Worm (Caenorhabditis elegans) whole organism, L1 larva: ENCODE measurements around the gene hal-3.

Source experiments
- C04F5.9 ChIP-seq: sonication (generic microtip); optimal IDR thresholded peaks from 2 replicates; lab custom pipeline; 2016; ENCODE audit warnings: missing genetic modification characterization, missing compliant biosample characterization
- C16A3.4 ChIP-seq: fragments of 150-350 bp; optimal IDR thresholded peaks from 2 replicates; lab custom pipeline; 2014; ENCODE audit warnings: missing biosample characterization, missing genetic modification characterization
- C34B4.2 ChIP-seq: sonication (generic microtip); optimal IDR thresholded peaks from 2 replicates; lab custom pipeline; 2017; ENCODE audit warnings: mild to moderate bottlenecking, missing genetic modification characterization, missing compliant biosample characterization
- alr-1 ChIP-seq: fragments of 200-800 bp; sonication (Bioruptor generic); optimal IDR thresholded peaks from 2 replicates; lab custom pipeline; 2018; ENCODE audit warnings: borderline replicate concordance, mild to moderate bottlenecking, missing genetic modification characterization, missing compliant biosample characterization
- aly-2 ChIP-seq: fragments of 150-350 bp; optimal IDR thresholded peaks from 2 replicates; lab custom pipeline; 2014; ENCODE audit warnings: missing biosample characterization, missing genetic modification characterization
- blmp-1 ChIP-seq: fragments of 150-350 bp; optimal IDR thresholded peaks from 2 replicates; lab custom pipeline; 2014; ENCODE audit warnings: missing biosample characterization, missing genetic modification characterization
- ceh-63 ChIP-seq: fragments of 200-800 bp; sonication (Bioruptor generic); optimal IDR thresholded peaks from 2 replicates; lab custom pipeline; 2018; ENCODE audit warnings: mild to moderate bottlenecking, missing genetic modification characterization, missing compliant biosample characterization
- ceh-82 ChIP-seq, 3 experiments: fragments of 150-350 bp in 1 of 3; sonication (generic microtip) in 2 of 3; optimal IDR thresholded peaks; 2 replicates each; lab custom pipeline; 2014 to 2017; ENCODE audit warnings: missing biosample characterization in 3 of 3, missing genetic modification characterization in 3 of 3
- ces-1 ChIP-seq: fragments of 150-350 bp; optimal IDR thresholded peaks from 2 replicates; lab custom pipeline; 2014; ENCODE audit warnings: missing biosample characterization, missing genetic modification reagents, missing genetic modification characterization
- dsc-1 ChIP-seq: sonication (generic microtip); optimal IDR thresholded peaks from 2 replicates; lab custom pipeline; 2016; ENCODE audit warnings: mild to moderate bottlenecking, missing genetic modification characterization, missing compliant biosample characterization
- efl-1 ChIP-seq, 4 experiments: fragments of 150-350 bp; optimal IDR thresholded peaks in 3 of 4; peaks in 1 of 4; 1 replicate in 1 of 4; 2 replicates in 3 of 4; lab custom pipeline; 2014; ENCODE audit warnings: missing biosample characterization in 2 of 4, missing genetic modification characterization in 2 of 4, missing genetic modification reagents in 2 of 4
- efl-3 ChIP-seq: fragments of 200-800 bp; sonication (Bioruptor generic); optimal IDR thresholded peaks from 2 replicates; lab custom pipeline; 2018; ENCODE audit warnings: mild to moderate bottlenecking, missing genetic modification characterization, missing compliant biosample characterization
- egl-13 ChIP-seq: sonication (generic microtip); optimal IDR thresholded peaks from 2 replicates; lab custom pipeline; 2016; ENCODE audit warnings: missing genotype, missing genetic modification reagents, missing genetic modification characterization, missing compliant biosample characterization
- elt-2 ChIP-seq: sonication (generic microtip); optimal IDR thresholded peaks from 2 replicates; lab custom pipeline; 2016; ENCODE audit warnings: missing genetic modification characterization, mild to moderate bottlenecking, inconsistent platforms, missing compliant biosample characterization, missing genetic modification reagents
- elt-3 ChIP-seq, 6 experiments: fragments of 150-350 bp in 1 of 6; sonication (generic microtip); optimal IDR thresholded peaks; 2 replicates each; lab custom pipeline; 2017 to 2018; ENCODE audit warnings: missing biosample characterization in 6 of 6, missing genetic modification characterization in 6 of 6, inconsistent platforms in 1 of 6
- ets-5 ChIP-seq: fragments of 200-800 bp; sonication (Bioruptor generic); IDR thresholded peaks from 2 replicates; pipeline ENCODE4 v1.3.6; 2022; ENCODE audit warnings: missing genetic modification characterization, missing compliant biosample characterization
- fkh-10 ChIP-seq: sonication (generic microtip); optimal IDR thresholded peaks from 2 replicates; lab custom pipeline; 2017; ENCODE audit warnings: missing biosample characterization, missing genetic modification reagents, missing genetic modification characterization
- fkh-4 ChIP-seq: sonication (generic microtip); optimal IDR thresholded peaks from 2 replicates; lab custom pipeline; 2016; ENCODE audit warnings: missing compliant biosample characterization, missing genetic modification characterization, borderline replicate concordance
- grh-1 ChIP-seq: fragments of 200-800 bp; sonication (Bioruptor generic); IDR thresholded peaks from 2 replicates; pipeline ENCODE4 v1.3.6; 2022; ENCODE audit warnings: missing genetic modification reagents, missing genetic modification characterization, missing compliant biosample characterization
- hlh-17 ChIP-seq: fragments of 200-800 bp; sonication (Bioruptor generic); optimal IDR thresholded peaks from 2 replicates; lab custom pipeline; 2018; ENCODE audit warnings: missing genetic modification characterization, mild to moderate bottlenecking, missing compliant biosample characterization, moderate library complexity, borderline replicate concordance
- hpl-2 ChIP-seq: fragments of 150-350 bp; optimal IDR thresholded peaks from 2 replicates; lab custom pipeline; 2014; ENCODE audit warnings: missing biosample characterization, missing genetic modification reagents, missing genetic modification characterization
- irx-1 ChIP-seq: sonication (generic microtip); optimal IDR thresholded peaks from 2 replicates; lab custom pipeline; 2016; ENCODE audit warnings: missing genetic modification characterization, missing compliant biosample characterization
- isw-1 ChIP-seq: fragments of 200-800 bp; sonication (Bioruptor generic); IDR thresholded peaks from 2 replicates; pipeline ENCODE4 v1.3.6; 2022; ENCODE audit warnings: missing genetic modification characterization, missing compliant biosample characterization
- jun-1 ChIP-seq: fragments of 150-350 bp; optimal IDR thresholded peaks from 2 replicates; lab custom pipeline; 2014; ENCODE audit warnings: missing biosample characterization, missing genetic modification reagents, missing genetic modification characterization
- lin-13 ChIP-seq: fragments of 150-350 bp; optimal IDR thresholded peaks from 2 replicates; lab custom pipeline; 2014; ENCODE audit warnings: missing biosample characterization, missing genetic modification reagents, missing genetic modification characterization
- lin-14 ChIP-seq: fragments of 200-800 bp; sonication (Bioruptor generic); optimal IDR thresholded peaks from 2 replicates; lab custom pipeline; 2018; ENCODE audit warnings: mild to moderate bottlenecking, missing genetic modification characterization, moderate library complexity, missing compliant biosample characterization
- lin-15B ChIP-seq: fragments of 150-350 bp; sonication (generic microtip); optimal IDR thresholded peaks from 3 replicates; lab custom pipeline; 2014; ENCODE audit warnings: missing biosample characterization, missing genetic modification characterization
- lin-39 ChIP-seq: fragments of 150-350 bp; optimal IDR thresholded peaks from 2 replicates; lab custom pipeline; 2014; ENCODE audit warnings: missing biosample characterization, missing genetic modification reagents, missing genetic modification characterization
- lir-3 ChIP-seq: sonication (generic microtip); optimal IDR thresholded peaks from 2 replicates; lab custom pipeline; 2016; ENCODE audit warnings: mild to moderate bottlenecking, missing genetic modification characterization, moderate library complexity, missing compliant biosample characterization; ENCODE audit not compliant: poor library complexity
- lsy-2 ChIP-seq, 2 experiments: fragments of 150-350 bp; optimal IDR thresholded peaks; 2 replicates each; lab custom pipeline; 2014; ENCODE audit warnings: missing biosample characterization in 2 of 2, missing genetic modification characterization in 2 of 2
- mab-9 ChIP-seq: fragments of 200-800 bp; sonication (Bioruptor generic); IDR thresholded peaks from 2 replicates; pipeline ENCODE4 v1.3.6; 2022; ENCODE audit warnings: missing genetic modification reagents, missing genetic modification characterization, missing compliant biosample characterization
- mep-1 ChIP-seq: fragments of 150-350 bp; optimal IDR thresholded peaks from 2 replicates; lab custom pipeline; 2014; ENCODE audit warnings: missing biosample characterization, missing genetic modification characterization
- nhr-12 ChIP-seq: sonication (generic microtip); optimal IDR thresholded peaks from 2 replicates; lab custom pipeline; 2017; ENCODE audit warnings: missing biosample characterization, missing genetic modification characterization
- nhr-19 ChIP-seq: fragments of 200-800 bp; sonication (Bioruptor generic); conservative IDR thresholded peaks from 2 replicates; pipeline ENCODE4 v1.3.6; 2022; ENCODE audit warnings: missing genetic modification characterization, missing compliant biosample characterization
- nhr-76 ChIP-seq: sonication (generic microtip); optimal IDR thresholded peaks from 2 replicates; lab custom pipeline; 2017; ENCODE audit warnings: missing biosample characterization, missing genetic modification characterization
- nhr-77 ChIP-seq: fragments of 150-350 bp; optimal IDR thresholded peaks from 2 replicates; lab custom pipeline; 2014; ENCODE audit warnings: missing biosample characterization, missing genetic modification characterization
- nhr-90 ChIP-seq: sonication (generic microtip); optimal IDR thresholded peaks from 2 replicates; lab custom pipeline; 2016; ENCODE audit warnings: mild to moderate bottlenecking, missing genetic modification characterization, missing compliant biosample characterization; ENCODE audit not compliant: poor library complexity
- pax-3 ChIP-seq: fragments of 200-800 bp; sonication (Bioruptor generic); optimal IDR thresholded peaks from 2 replicates; lab custom pipeline; 2018; ENCODE audit warnings: mild to moderate bottlenecking, missing genetic modification characterization, moderate library complexity, missing compliant biosample characterization
- pqm-1 ChIP-seq: sonication (generic microtip); optimal IDR thresholded peaks from 3 replicates; lab custom pipeline; 2017; ENCODE audit warnings: missing biosample characterization, missing genetic modification characterization
- rnt-1 ChIP-seq: sonication (generic microtip); optimal IDR thresholded peaks from 2 replicates; lab custom pipeline; 2016; ENCODE audit warnings: mild to moderate bottlenecking, missing genetic modification characterization, moderate library complexity, missing compliant biosample characterization
- snpc-4 ChIP-seq: fragments of 150-350 bp; optimal IDR thresholded peaks from 2 replicates; lab custom pipeline; 2014; ENCODE audit warnings: missing biosample characterization, missing genetic modification characterization
- snu-23 ChIP-seq: sonication (generic microtip); optimal IDR thresholded peaks from 2 replicates; lab custom pipeline; 2016; ENCODE audit warnings: missing genetic modification characterization, missing compliant biosample characterization
- sox-4 ChIP-seq: sonication (generic microtip); optimal IDR thresholded peaks from 2 replicates; lab custom pipeline; 2016; ENCODE audit warnings: missing genetic modification characterization, missing compliant biosample characterization
- sptf-1 ChIP-seq: fragments of 150-350 bp; optimal IDR thresholded peaks from 2 replicates; lab custom pipeline; 2014; ENCODE audit warnings: missing biosample characterization, missing genetic modification characterization
- swsn-7 ChIP-seq: sonication (generic microtip); optimal IDR thresholded peaks from 2 replicates; lab custom pipeline; 2016; ENCODE audit warnings: missing genetic modification characterization, missing compliant biosample characterization
- tbx-2 ChIP-seq: sonication (generic microtip); optimal IDR thresholded peaks from 2 replicates; lab custom pipeline; 2016; ENCODE audit warnings: missing genetic modification characterization, missing compliant biosample characterization
- unc-62 ChIP-seq: fragments of 150-350 bp; optimal IDR thresholded peaks from 2 replicates; lab custom pipeline; 2014; ENCODE audit warnings: missing biosample characterization, missing genetic modification reagents, missing genetic modification characterization
- unc-98 ChIP-seq: fragments of 200-800 bp; sonication (Bioruptor generic); IDR thresholded peaks from 2 replicates; pipeline ENCODE4 v1.3.6; 2022; ENCODE audit warnings: missing genetic modification characterization, missing compliant biosample characterization
- zag-1 ChIP-seq: fragments of 150-350 bp; optimal IDR thresholded peaks from 2 replicates; lab custom pipeline; 2014; ENCODE audit warnings: missing biosample characterization, missing genetic modification characterization
- zip-4 ChIP-seq: fragments of 200-800 bp; sonication (Bioruptor generic); optimal IDR thresholded peaks from 2 replicates; lab custom pipeline; 2018; ENCODE audit warnings: mild to moderate bottlenecking, missing genetic modification characterization, moderate library complexity, missing compliant biosample characterization

Gene hal-3

DNA sequence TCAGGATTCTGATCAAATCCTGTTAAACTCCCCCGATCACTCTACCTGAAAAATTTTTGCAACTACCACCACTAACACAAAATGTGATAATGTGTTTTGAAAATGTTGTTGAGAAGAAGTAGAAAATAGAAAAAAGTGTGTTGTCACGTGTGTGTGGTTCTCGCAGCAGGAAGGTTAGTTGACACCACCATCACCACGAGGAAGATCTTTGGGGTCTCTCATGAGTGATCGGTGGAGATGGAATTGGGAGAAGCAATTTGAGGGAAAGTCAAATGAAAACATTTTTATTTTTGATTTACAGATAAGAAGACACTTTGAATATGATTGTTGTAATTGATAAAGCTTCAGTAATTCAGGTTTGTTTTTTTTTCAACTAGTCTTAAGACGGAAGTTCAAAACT lies 15.2 kb downstream of the hal-3 start (continued):
- TF ChIP-seq aly-2 (tag; lab: Kevin White, UChicago) (no peak), dsc-1 (tag; lab: Kevin White, UChicago) (no peak), sptf-1 (tag; lab: Kevin White, UChicago) (no peak), hpl-2 (no peak), swsn-7 (tag; lab: Kevin White, UChicago) (peak; percentile 6), lin-15B (no peak), snu-23 (peak; percentile 84), C34B4.2 (tag; lab: Kevin White, UChicago) (no peak), tbx-2 (peak; percentile 49), lin-14 (peak; percentile 83), lsy-2 (tag; optimal IDR thresholded peaks at IDR 0.05; lab: Kevin White, UChicago) (peak; percentile 53 to 64), ceh-82 (tag; optimal IDR thresholded peaks at IDR 0.05; lab: Kevin White, UChicago) (no peak), sox-4 (tag; lab: Kevin White, UChicago) (no peak), grh-1 (GFP tag; lab: Robert Waterston, UW) (no peak)

DNA sequence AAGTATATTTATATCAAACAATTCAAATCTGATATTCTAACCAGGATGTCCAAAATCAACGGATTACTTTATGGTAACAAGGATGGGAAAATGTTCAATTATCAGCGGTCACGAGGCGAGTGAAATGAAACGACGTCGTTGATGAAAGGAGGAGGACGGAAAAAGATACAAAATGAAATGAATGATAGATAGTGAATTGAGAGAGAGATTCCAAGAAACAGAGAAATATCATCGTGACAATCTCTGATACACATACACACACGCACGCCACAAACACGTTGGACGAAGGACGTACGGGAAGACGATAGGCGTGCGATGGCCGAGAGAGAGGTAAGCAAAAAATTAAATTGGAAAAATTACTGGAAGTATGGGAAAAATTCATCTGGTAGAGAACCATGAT lies 15.9 kb downstream of the hal-3 start:
- TF ChIP-seq hlh-17 (GFP tag; lab: Kevin White, UChicago) = no peak
- peak; percentile 25 to 52 for TF ChIP-seq efl-1 (optimal IDR thresholded peaks at IDR 0.05; lab: Kevin White, UChicago)
- TF ChIP-seq efl-1 (GFP tag; optimal IDR thresholded peaks at IDR 0.05 in 1 of 2; lab: Kevin White, UChicago) = no peak
- peak; percentile 63 for TF ChIP-seq swsn-7 (tag; lab: Kevin White, UChicago)
- TF ChIP-seq fkh-4 (tag; lab: Kevin White, UChicago) = no peak
- peak; percentile 66 for TF ChIP-seq irx-1 (tag; lab: Kevin White, UChicago)
- TF ChIP-seq C16A3.4 (tag; lab: Kevin White, UChicago) = peak; percentile 61
- no peak for TF ChIP-seq alr-1
- TF ChIP-seq jun-1 = peak; percentile 27
- TF ChIP-seq lin-14 = peak; percentile 96
- peak; percentile 55 for TF ChIP-seq grh-1 (GFP tag; lab: Robert Waterston, UW)
- peak; percentile 68 to 74 for TF ChIP-seq lsy-2 (tag; optimal IDR thresholded peaks at IDR 0.05; lab: Kevin White, UChicago)
- peak; percentile 87 for TF ChIP-seq nhr-90 (tag; lab: Kevin White, UChicago)
- no peak for TF ChIP-seq fkh-10 (GFP tag; lab: Kevin White, UChicago)
- TF ChIP-seq pqm-1 (tag; lab: Kevin White, UChicago) = no peak
- peak; percentile 83 for TF ChIP-seq mep-1
- no peak for TF ChIP-seq ces-1 (GFP tag; lab: Kevin White, UChicago)
- peak; percentile 97 for TF ChIP-seq blmp-1 (tag; lab: Kevin White, UChicago)
- no peak for TF ChIP-seq C04F5.9 (tag; lab: Kevin White, UChicago)
- no peak for TF ChIP-seq aly-2 (tag; lab: Kevin White, UChicago)
- peak; percentile 94 for TF ChIP-seq nhr-19
- TF ChIP-seq rnt-1 (tag; lab: Kevin White, UChicago) = peak; percentile 67
- 0 out of 2 replicates have a peak, but pooled peaks have one; percentile 21 for TF ChIP-seq mab-9 (GFP tag; lab: Robert Waterston, UW)
- TF ChIP-seq lin-15B = no peak
- TF ChIP-seq unc-62 (GFP tag; lab: Kevin White, UChicago) = no peak
- no peak for TF ChIP-seq elt-2 (tag; lab: Kevin White, UChicago)
- no peak for TF ChIP-seq dsc-1 (tag; lab: Kevin White, UChicago)
- TF ChIP-seq nhr-77 (tag; lab: Kevin White, UChicago) = no peak
- TF ChIP-seq ceh-63 (GFP tag; lab: Kevin White, UChicago) = no peak
- TF ChIP-seq zag-1 (tag; lab: Kevin White, UChicago) = no peak
- peak; percentile 70 for TF ChIP-seq lin-39 (tag; lab: Kevin White, UChicago)
- no peak for TF ChIP-seq C34B4.2 (tag; lab: Kevin White, UChicago)
- TF ChIP-seq efl-3 (GFP tag; lab: Kevin White, UChicago) = no peak
- TF ChIP-seq pax-3 (tag; lab: Kevin White, UChicago) = no peak
- no peak for TF ChIP-seq nhr-76 (tag; lab: Kevin White, UChicago)
- peak in 3 of 6 experiments; percentile 38 to 96 (median 89) for TF ChIP-seq elt-3 (tag; optimal IDR thresholded peaks at IDR 0.05; lab: Kevin White, UChicago)
- TF ChIP-seq snpc-4 (tag; lab: Kevin White, UChicago) = no peak
- no peak for TF ChIP-seq egl-13 (tag; lab: Kevin White, UChicago)
- TF ChIP-seq nhr-12 (tag; lab: Kevin White, UChicago) = no peak
- TF ChIP-seq zip-4 = peak; percentile 7
- no peak for TF ChIP-seq ets-5 (GFP tag; lab: Robert Waterston, UW)
- TF ChIP-seq lin-13 (GFP tag; lab: Kevin White, UChicago) = peak; percentile 65
- TF ChIP-seq isw-1 = no peak
- TF ChIP-seq lir-3 = peak; percentile 63
- TF ChIP-seq unc-98 (GFP tag; lab: Robert Waterston, UW) = no peak
